Fruit fly (Drosophila melanogaster): ENCODE data around the gene Cks85A.

The Cks85A gene

DNA sequence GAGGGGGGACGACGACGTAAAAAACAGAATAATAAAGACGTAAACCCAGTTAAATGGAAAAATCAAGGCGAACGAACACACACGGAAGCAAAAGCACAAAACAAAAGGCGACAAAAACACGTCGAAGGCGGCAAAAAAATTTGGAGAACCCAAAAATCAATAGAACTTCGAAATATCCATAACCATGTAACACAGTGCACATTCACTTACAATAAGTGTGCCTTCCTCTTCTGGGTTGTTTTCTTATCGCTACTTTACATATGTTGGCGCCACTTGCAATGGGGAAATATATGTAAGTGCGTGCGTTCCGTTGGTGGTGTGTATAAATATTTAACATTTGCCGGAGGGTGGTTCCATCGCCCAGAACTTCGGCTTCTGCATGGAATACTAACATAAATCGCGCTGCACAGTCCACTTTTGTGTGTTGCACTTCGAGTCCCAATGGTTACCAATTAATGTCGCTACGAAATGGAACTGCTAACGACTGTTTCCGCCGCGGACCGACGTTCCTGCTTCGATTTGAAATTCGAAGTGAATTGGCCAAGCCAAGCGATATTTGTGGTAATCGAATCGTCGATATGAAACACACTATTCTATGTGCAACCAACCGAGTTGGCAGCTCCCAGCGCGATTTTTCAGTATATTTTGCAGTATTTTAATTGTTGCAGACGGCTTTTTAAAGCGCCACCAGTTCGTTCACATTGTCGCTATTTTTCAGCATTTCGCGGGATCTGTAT is 29.0 kb upstream of the Cks85A start, which contains the start of the genes CG9801 and Nasp:
CG9801 (minus strand) TSS at position 542 of the 737 bp plus-strand sequence.
Nasp (plus strand) TSS at position 665 of the 737 bp plus-strand sequence.
- no peak for TF ChIP-seq tai (GFP tag; optimal IDR thresholded peaks at IDR 0.05)
- no peak for TF ChIP-seq fru (GFP tag; optimal IDR thresholded peaks at IDR 0.05)
- no peak for TF ChIP-seq Rel (GFP tag; optimal IDR thresholded peaks at IDR 0.05)
- TF ChIP-seq Rel (tag; optimal IDR thresholded peaks at IDR 0.05): peak; percentile 46
- no peak for TF ChIP-seq sv (GFP tag; optimal IDR thresholded peaks at IDR 0.05)
- no peak for TF ChIP-seq CG32264 (GFP tag; optimal IDR thresholded peaks at IDR 0.05)
- TF ChIP-seq Dif (GFP tag; optimal IDR thresholded peaks at IDR 0.05; ENCODE audit: partially characterized antibody): peak; percentile 26
- no peak for TF ChIP-seq CG9705 (GFP tag; optimal IDR thresholded peaks at IDR 0.05)
- no peak for TF ChIP-seq ey (GFP tag; optimal IDR thresholded peaks at IDR 0.05)
- no peak for TF ChIP-seq dsf (GFP tag; optimal IDR thresholded peaks at IDR 0.05; ENCODE audit: borderline replicate concordance)
- peak; percentile 48 for TF ChIP-seq HLH106 (tag; optimal IDR thresholded peaks at IDR 0.05)
- no peak for TF ChIP-seq Jra (GFP tag; optimal IDR thresholded peaks at IDR 0.05)
- peak; percentile 18 for TF ChIP-seq Sp1 (GFP tag; optimal IDR thresholded peaks at IDR 0.05)
- TF ChIP-seq dmrt93B (GFP tag; optimal IDR thresholded peaks at IDR 0.05): no peak
- TF ChIP-seq rgr (GFP tag; optimal IDR thresholded peaks at IDR 0.05): no peak
- TF ChIP-seq Vsx2 (GFP tag; optimal IDR thresholded peaks at IDR 0.05; ENCODE audit: partially characterized antibody): peak; percentile 26
- TF ChIP-seq psq (GFP tag; optimal IDR thresholded peaks at IDR 0.05): no peak
- TF ChIP-seq GATAd (GFP tag; optimal IDR thresholded peaks at IDR 0.05): no peak
- TF ChIP-seq pan (optimal IDR thresholded peaks at IDR 0.05): no peak
- TF ChIP-seq Hr83 (GFP tag; optimal IDR thresholded peaks at IDR 0.05; ENCODE audit: poor library complexity, severe bottlenecking): peak; percentile 69
- no peak for TF ChIP-seq sage (GFP tag; optimal IDR thresholded peaks at IDR 0.05)
- peak; percentile 13 for TF ChIP-seq h (GFP tag; optimal IDR thresholded peaks at IDR 0.05)
- TF ChIP-seq usp (GFP tag; optimal IDR thresholded peaks at IDR 0.05): no peak
- TF ChIP-seq woc (GFP tag; optimal IDR thresholded peaks at IDR 0.05): no peak
- TF ChIP-seq N (GFP tag; optimal IDR thresholded peaks at IDR 0.05): no peak
- TF ChIP-seq lola (GFP tag; optimal IDR thresholded peaks at IDR 0.05): no peak
- no peak for TF ChIP-seq Dfd (GFP tag; optimal IDR thresholded peaks at IDR 0.05)
- no peak for TF ChIP-seq brk (GFP tag; optimal IDR thresholded peaks at IDR 0.05)
- no peak for TF ChIP-seq jim (GFP tag; optimal IDR thresholded peaks at IDR 0.05)
- TF ChIP-seq br (GFP tag; optimal IDR thresholded peaks at IDR 0.05): peak; percentile 10
- no peak for TF ChIP-seq CrebA (GFP tag; optimal IDR thresholded peaks at IDR 0.05; ENCODE audit: borderline replicate concordance)
- no peak for TF ChIP-seq Hr78 (GFP tag; optimal IDR thresholded peaks at IDR 0.05)
- TF ChIP-seq foxo (GFP tag; optimal IDR thresholded peaks at IDR 0.05): peak in 1 of 2 experiments; percentile 10
- peak; percentile 3 for TF ChIP-seq Hnf4 (GFP tag; optimal IDR thresholded peaks at IDR 0.05)
- TF ChIP-seq Mio (GFP tag; optimal IDR thresholded peaks at IDR 0.05): no peak
- no peak for TF ChIP-seq dl (GFP tag; optimal IDR thresholded peaks at IDR 0.05; ENCODE audit: insufficient read depth in 1 of 2, partially characterized antibody in 2 of 2)
- TF ChIP-seq Myc (optimal IDR thresholded peaks at IDR 0.05): no peak
- TF ChIP-seq Abd-B (GFP tag; optimal IDR thresholded peaks at IDR 0.05): no peak
- peak; percentile 4 for TF ChIP-seq OdsH (GFP tag; optimal IDR thresholded peaks at IDR 0.05)

DNA sequence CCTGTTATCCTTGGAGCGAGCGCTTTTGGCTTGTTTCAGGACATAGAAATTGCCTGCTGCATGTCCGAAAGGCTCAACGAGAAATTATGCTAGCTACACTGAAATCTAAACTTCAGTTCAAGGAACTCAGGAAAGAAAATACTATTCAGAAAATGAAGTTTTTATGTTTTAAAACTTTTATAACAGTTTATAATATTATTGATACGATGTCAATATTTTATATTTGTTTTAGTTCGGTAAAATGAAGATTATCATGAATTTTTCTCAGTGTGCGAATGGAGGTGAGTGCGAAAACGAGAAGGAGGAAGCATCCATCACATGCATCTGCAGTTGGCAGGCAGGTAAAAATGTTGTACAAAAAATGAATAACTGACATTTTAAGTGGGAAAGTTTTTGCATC is 28.1 kb upstream of the Cks85A start:
- TF ChIP-seq CG9705 (GFP tag; optimal IDR thresholded peaks at IDR 0.05) (no peak), fru (GFP tag; optimal IDR thresholded peaks at IDR 0.05) (peak; percentile 78), woc (GFP tag; optimal IDR thresholded peaks at IDR 0.05) (peak; percentile 56), ey (GFP tag; optimal IDR thresholded peaks at IDR 0.05) (peak; percentile 62), rgr (GFP tag; optimal IDR thresholded peaks at IDR 0.05) (peak; percentile 80), Jra (GFP tag; optimal IDR thresholded peaks at IDR 0.05) (peak; percentile 22), Sp1 (GFP tag; optimal IDR thresholded peaks at IDR 0.05) (peak; percentile 71), dmrt93B (GFP tag; optimal IDR thresholded peaks at IDR 0.05) (peak; percentile 41), h (GFP tag; optimal IDR thresholded peaks at IDR 0.05) (peak; percentile 72), lola (GFP tag; optimal IDR thresholded peaks at IDR 0.05) (no peak), OdsH (GFP tag; optimal IDR thresholded peaks at IDR 0.05) (peak; percentile 83), Dfd (GFP tag; optimal IDR thresholded peaks at IDR 0.05) (no peak), HLH106 (tag; optimal IDR thresholded peaks at IDR 0.05) (peak; percentile 76), CrebA (GFP tag; optimal IDR thresholded peaks at IDR 0.05; ENCODE audit: borderline replicate concordance) (no peak), br (GFP tag; optimal IDR thresholded peaks at IDR 0.05) (peak; percentile 62), Mio (GFP tag; optimal IDR thresholded peaks at IDR 0.05) (no peak), Vsx2 (GFP tag; optimal IDR thresholded peaks at IDR 0.05; ENCODE audit: partially characterized antibody) (no peak), sv (GFP tag; optimal IDR thresholded peaks at IDR 0.05) (no peak), foxo (GFP tag; optimal IDR thresholded peaks at IDR 0.05) (peak in 1 of 2 experiments; percentile 82), sage (GFP tag; optimal IDR thresholded peaks at IDR 0.05) (peak; percentile 63), Hnf4 (GFP tag; optimal IDR thresholded peaks at IDR 0.05) (peak; percentile 74), psq (GFP tag; optimal IDR thresholded peaks at IDR 0.05) (peak; percentile 72), Myc (optimal IDR thresholded peaks at IDR 0.05) (no peak), brk (GFP tag; optimal IDR thresholded peaks at IDR 0.05) (peak; percentile 46)
